Worm (Caenorhabditis elegans) whole organism, late embryonic: ENCODE data around the gene fipr-5.

Experiments
- C08G9.2 ChIP-seq: sonication (generic microtip); optimal IDR thresholded peaks from 2 replicates; lab custom pipeline; 2016; ENCODE audit warnings: mild to moderate bottlenecking, missing genetic modification characterization, moderate library complexity, missing compliant biosample characterization
- F13H6.1 ChIP-seq: sonication (generic microtip); optimal IDR thresholded peaks from 2 replicates; lab custom pipeline; 2016; ENCODE audit warnings: missing genetic modification characterization, missing compliant biosample characterization
- K02D7.2 ChIP-seq: sonication (generic microtip); optimal IDR thresholded peaks from 2 replicates; lab custom pipeline; 2017; ENCODE audit warnings: mild to moderate bottlenecking, missing genetic modification characterization, missing compliant biosample characterization
- K09A11.1 ChIP-seq: sonication (generic microtip); optimal IDR thresholded peaks from 2 replicates; lab custom pipeline; 2017; ENCODE audit warnings: antibody characterized with exemption, mild to moderate bottlenecking, missing genetic modification characterization, missing compliant biosample characterization; ENCODE audit not compliant: insufficient read depth
- T23F11.4 ChIP-seq: fragments of 200-800 bp; sonication (Bioruptor generic); optimal IDR thresholded peaks from 2 replicates; lab custom pipeline; 2018; ENCODE audit warnings: mild to moderate bottlenecking, missing genetic modification characterization, missing compliant biosample characterization
- ahr-1 ChIP-seq: sonication (generic microtip); optimal IDR thresholded peaks from 2 replicates; lab custom pipeline; 2016; ENCODE audit warnings: missing genetic modification characterization, missing compliant biosample characterization
- ama-1 ChIP-seq: fragments of 150-350 bp; optimal IDR thresholded peaks from 2 replicates; lab custom pipeline; 2014
- ceh-19 ChIP-seq: fragments of 200-800 bp; sonication (Bioruptor generic); optimal IDR thresholded peaks from 2 replicates; lab custom pipeline; 2018; ENCODE audit warnings: mild to moderate bottlenecking, missing genetic modification characterization, missing compliant biosample characterization
- ceh-24 ChIP-seq: sonication (generic microtip); optimal IDR thresholded peaks from 2 replicates; lab custom pipeline; 2016; ENCODE audit warnings: mild to moderate bottlenecking, missing genetic modification characterization, missing compliant biosample characterization
- ceh-45 ChIP-seq: fragments of 200-800 bp; sonication (Bioruptor generic); IDR thresholded peaks from 2 replicates; pipeline ENCODE4 v1.3.6; 2022; ENCODE audit warnings: missing genetic modification reagents, missing genetic modification characterization, missing compliant biosample characterization
- ceh-9 ChIP-seq: sonication (generic microtip); optimal IDR thresholded peaks from 2 replicates; lab custom pipeline; 2016; ENCODE audit warnings: mild to moderate bottlenecking, missing genetic modification characterization, inconsistent platforms, missing compliant biosample characterization
- dmd-4 ChIP-seq: sonication (generic microtip); optimal IDR thresholded peaks from 2 replicates; lab custom pipeline; 2016; ENCODE audit warnings: borderline replicate concordance, missing genetic modification characterization, missing compliant biosample characterization
- ets-4 ChIP-seq: sonication (generic microtip); optimal IDR thresholded peaks from 2 replicates; lab custom pipeline; 2016; ENCODE audit warnings: missing genetic modification characterization, missing compliant biosample characterization
- eyg-1 ChIP-seq: sonication (generic microtip); optimal IDR thresholded peaks from 2 replicates; lab custom pipeline; 2016; ENCODE audit warnings: missing genotype, missing genetic modification characterization, missing compliant biosample characterization
- fax-1 ChIP-seq: sonication (generic microtip); optimal IDR thresholded peaks from 2 replicates; lab custom pipeline; 2016; ENCODE audit warnings: missing genotype, missing genetic modification characterization, missing compliant biosample characterization
- fkh-10 ChIP-seq: fragments of 150-350 bp; optimal IDR thresholded peaks from 2 replicates; lab custom pipeline; 2014; ENCODE audit warnings: missing biosample characterization, missing genetic modification reagents, missing genetic modification characterization
- fkh-6 ChIP-seq: sonication (generic microtip); optimal IDR thresholded peaks from 2 replicates; lab custom pipeline; 2016; ENCODE audit warnings: missing genetic modification characterization, missing compliant biosample characterization
- hlh-13 ChIP-seq: fragments of 200-800 bp; sonication (Bioruptor generic); optimal IDR thresholded peaks from 2 replicates; lab custom pipeline; 2018; ENCODE audit warnings: mild to moderate bottlenecking, missing genetic modification characterization, missing compliant biosample characterization
- hlh-30 ChIP-seq: sonication (generic microtip); optimal IDR thresholded peaks from 2 replicates; lab custom pipeline; 2017; ENCODE audit warnings: antibody characterized with exemption, missing genetic modification characterization, missing compliant biosample characterization; ENCODE audit not compliant: insufficient read depth
- hlh-6 ChIP-seq: sonication (generic microtip); optimal IDR thresholded peaks from 2 replicates; lab custom pipeline; 2016; ENCODE audit warnings: missing genotype, missing genetic modification characterization, missing compliant biosample characterization
- hlh-8 ChIP-seq: sonication (generic microtip); optimal IDR thresholded peaks from 2 replicates; lab custom pipeline; 2016; ENCODE audit warnings: missing genotype, missing genetic modification characterization, missing compliant biosample characterization
- lim-6 ChIP-seq: sonication (generic microtip); optimal IDR thresholded peaks from 2 replicates; lab custom pipeline; 2016; ENCODE audit warnings: missing genetic modification characterization, missing compliant biosample characterization
- lin-11 ChIP-seq: fragments of 200-800 bp; sonication (Bioruptor generic); optimal IDR thresholded peaks from 2 replicates; lab custom pipeline; 2018; ENCODE audit warnings: mild to moderate bottlenecking, missing genetic modification characterization, missing compliant biosample characterization
- madf-2 ChIP-seq: sonication (generic microtip); optimal IDR thresholded peaks from 2 replicates; lab custom pipeline; 2017; ENCODE audit warnings: missing genetic modification characterization, missing compliant biosample characterization
- nhr-11 ChIP-seq: fragments of 150-350 bp; optimal IDR thresholded peaks from 2 replicates; lab custom pipeline; 2014; ENCODE audit warnings: missing biosample characterization, missing genetic modification characterization
- nhr-232 ChIP-seq: sonication (generic microtip); optimal IDR thresholded peaks from 2 replicates; lab custom pipeline; 2016; ENCODE audit warnings: missing genetic modification characterization, missing compliant biosample characterization
- npax-4 ChIP-seq: sonication (generic microtip); optimal IDR thresholded peaks from 2 replicates; lab custom pipeline; 2016; ENCODE audit warnings: missing genetic modification characterization, missing compliant biosample characterization
- pag-3 ChIP-seq: sonication (generic microtip); optimal IDR thresholded peaks from 2 replicates; lab custom pipeline; 2016; ENCODE audit warnings: missing compliant biosample characterization, missing genetic modification characterization, borderline replicate concordance
- pax-1 ChIP-seq: fragments of 150-350 bp; optimal IDR thresholded peaks from 2 replicates; lab custom pipeline; 2014; ENCODE audit warnings: missing biosample characterization, missing genetic modification characterization
- pha-2 ChIP-seq: sonication (generic microtip); optimal IDR thresholded peaks from 2 replicates; lab custom pipeline; 2017; ENCODE audit warnings: mild to moderate bottlenecking, missing genetic modification characterization, missing compliant biosample characterization
- pha-4 ChIP-seq: fragments of 150-350 bp; optimal IDR thresholded peaks from 2 replicates; lab custom pipeline; 2018; ENCODE audit warnings: missing biosample characterization, missing genetic modification reagents, missing genetic modification characterization
- pqm-1 ChIP-seq: sonication (generic microtip); optimal IDR thresholded peaks from 2 replicates; lab custom pipeline; 2016; ENCODE audit warnings: missing genetic modification characterization, missing compliant biosample characterization
- pros-1 ChIP-seq: fragments of 150-350 bp; optimal IDR thresholded peaks from 2 replicates; lab custom pipeline; 2014; ENCODE audit warnings: missing biosample characterization, missing genetic modification reagents, missing genetic modification characterization
- sdc-2 ChIP-seq: sonication (generic microtip); optimal IDR thresholded peaks from 2 replicates; lab custom pipeline; 2016; ENCODE audit warnings: missing genotype, missing genetic modification characterization, missing compliant biosample characterization
- tbx-7 ChIP-seq: sonication (generic microtip); optimal IDR thresholded peaks from 2 replicates; lab custom pipeline; 2016; ENCODE audit warnings: missing genotype, missing genetic modification characterization, missing compliant biosample characterization
- ttx-3 ChIP-seq: sonication (generic microtip); optimal IDR thresholded peaks from 2 replicates; lab custom pipeline; 2016; ENCODE audit warnings: missing genetic modification reagents, missing genetic modification characterization, missing compliant biosample characterization

The fipr-5 gene

ce11 chrV:10212627-10213026 lies 8.6 kb downstream of the fipr-5 start, which contains the start of gene hpo-40:
TSS of gene hpo-40 (plus strand) at chrV:10212927.
- TF ChIP-seq C08G9.2 (tag; lab: Kevin White, UChicago): no peak
- no peak for TF ChIP-seq pqm-1 (tag; lab: Kevin White, UChicago)
- TF ChIP-seq fkh-6 (tag; lab: Kevin White, UChicago): no peak
- TF ChIP-seq pax-1 (tag; lab: Kevin White, UChicago): no peak
- no peak for TF ChIP-seq nhr-232 (tag; lab: Kevin White, UChicago)
- TF ChIP-seq madf-2 (tag; lab: Kevin White, UChicago): no peak
- TF ChIP-seq ets-4 (tag; lab: Kevin White, UChicago): no peak

ce11 chrV:10212027-10212426 lies 9.2 kb downstream of the fipr-5 start, which contains the start of gene zhit-3:
TSS of gene zhit-3 (minus strand) at chrV:10212127.
- no peak for TF ChIP-seq hlh-6 (tag; lab: Kevin White, UChicago)

ce11 chrV:10210244-10210643 lies 11.0 kb downstream of the fipr-5 start, which contains the start of gene tftc-3:
TSS of gene tftc-3 (minus strand) at chrV:10210344.
- TF ChIP-seq fax-1 (tag; lab: Kevin White, UChicago) (no peak), K09A11.1 (tag; lab: Kevin White, UChicago) (no peak), ttx-3 (tag; lab: Kevin White, UChicago) (no peak), pqm-1 (tag; lab: Kevin White, UChicago) (no peak), pros-1 (tag; lab: Kevin White, UChicago) (no peak), eyg-1 (tag; lab: Kevin White, UChicago) (no peak), sdc-2 (no peak), pag-3 (tag; lab: Kevin White, UChicago) (no peak), ceh-19 (no peak), dmd-4 (no peak), ceh-9 (tag; lab: Kevin White, UChicago) (no peak), hlh-13 (no peak), ceh-45 (GFP tag; lab: Robert Waterston, UW) (no peak), ama-1 (lab: Kevin White, UChicago) (no peak)
- TF ChIP-seq, all 69 proteins: peak for 0

- no peak for TF ChIP-seq fkh-10 (GFP tag; lab: Kevin White, UChicago)
- TF ChIP-seq nhr-11 (tag; lab: Kevin White, UChicago): no peak
- TF ChIP-seq pha-4 (tag; lab: Kevin White, UChicago): no peak
- no peak for TF ChIP-seq pha-2 (tag; lab: Kevin White, UChicago)
- TF ChIP-seq T23F11.4 (GFP tag; lab: Kevin White, UChicago): no peak
- no peak for TF ChIP-seq ceh-24
- TF ChIP-seq hlh-6 (tag; lab: Kevin White, UChicago): no peak
- no peak for TF ChIP-seq hlh-8 (tag; lab: Kevin White, UChicago)
- no peak for TF ChIP-seq ama-1 (lab: Kevin White, UChicago)
- TF ChIP-seq F13H6.1: no peak
- TF ChIP-seq lin-11 (tag; lab: Kevin White, UChicago): no peak
- TF ChIP-seq ahr-1 (tag; lab: Kevin White, UChicago): no peak
- TF ChIP-seq K02D7.2 (tag; lab: Kevin White, UChicago): no peak
- TF ChIP-seq tbx-7: no peak
- TF ChIP-seq ceh-45 (GFP tag; lab: Robert Waterston, UW): no peak
- TF ChIP-seq pros-1 (tag; lab: Kevin White, UChicago): no peak
- TF ChIP-seq npax-4 (tag; lab: Kevin White, UChicago): no peak
- TF ChIP-seq hlh-30 (tag; lab: Kevin White, UChicago): no peak
- no peak for TF ChIP-seq lim-6 (tag; lab: Kevin White, UChicago)
Observed at ce11 chrV:10206502-10206901, 14.7 kb downstream of the fipr-5 start, which contains the start of gene rpc-25. TSS of gene rpc-25 (minus strand) at chrV:10206602.
